Worm (Caenorhabditis elegans) whole organism, L4/young adult: ENCODE measurements around the gene fbxb-41.
"Not testable (repeated sequence)": the region's sequence is repeated elsewhere in the genome, so short reads cannot be mapped to it uniquely, and the experiment has no call there.

ENCODE experiments used
- W03F9.2 ChIP-seq: fragments of 150-350 bp; optimal IDR thresholded peaks from 2 replicates; lab custom pipeline; 2014; ENCODE audit warnings: missing biosample characterization, missing genetic modification characterization
- dao-5 ChIP-seq: sonication (generic microtip); optimal IDR thresholded peaks from 2 replicates; lab custom pipeline; 2016; ENCODE audit warnings: missing genotype, missing genetic modification characterization, moderate library complexity, missing compliant biosample characterization
- him-1 ChIP-seq: sonication (generic microtip); optimal IDR thresholded peaks from 2 replicates; lab custom pipeline; 2016; ENCODE audit warnings: missing genotype, missing genetic modification reagents, missing genetic modification characterization, missing compliant biosample characterization

The fbxb-41 gene

ce11 chrII:996112-996511 lies 46.0 kb downstream of the fbxb-41 start, which contains the start of gene F45D11.11:
TSS of gene F45D11.11 (minus strand) at chrII:996212.
- TF ChIP-seq dao-5; W03F9.2 (tag; lab: Kevin White, UChicago); him-1 (tag; lab: Kevin White, UChicago): not testable (repeated sequence)

- not testable (repeated sequence) for TF ChIP-seq W03F9.2 (tag; lab: Kevin White, UChicago); dao-5; him-1 (tag; lab: Kevin White, UChicago)
Measured at ce11 chrII:994231-994630, 47.9 kb downstream of the fbxb-41 start, which contains the start of gene F45D11.7. TSS of gene F45D11.7 (plus strand) at chrII:994531.
